Worm (Caenorhabditis elegans) whole organism, dauer: ENCODE measurements around the gene mel-28.

Source experiments
- unc-62 ChIP-seq: sonication (generic microtip); optimal IDR thresholded peaks from 2 replicates; lab custom pipeline; 2017; ENCODE audit warnings: missing biosample characterization, missing genetic modification reagents, missing genetic modification characterization

The mel-28 gene

ce11 chrIII:4837429-4837828 is 51.5 kb downstream of the mel-28 start, which contains the start of the genes acbp-7 and F26A1.19:
Gene acbp-7, plus strand, starts transcription at chrIII:4837729.
Gene F26A1.19, plus strand, starts transcription at chrIII:4837731.
- no peak for TF ChIP-seq unc-62 (GFP tag; lab: Kevin White, UChicago)
